Worm (Caenorhabditis elegans): ENCODE measurements around the gene F25E2.3.

Gene F25E2.3

DNA sequence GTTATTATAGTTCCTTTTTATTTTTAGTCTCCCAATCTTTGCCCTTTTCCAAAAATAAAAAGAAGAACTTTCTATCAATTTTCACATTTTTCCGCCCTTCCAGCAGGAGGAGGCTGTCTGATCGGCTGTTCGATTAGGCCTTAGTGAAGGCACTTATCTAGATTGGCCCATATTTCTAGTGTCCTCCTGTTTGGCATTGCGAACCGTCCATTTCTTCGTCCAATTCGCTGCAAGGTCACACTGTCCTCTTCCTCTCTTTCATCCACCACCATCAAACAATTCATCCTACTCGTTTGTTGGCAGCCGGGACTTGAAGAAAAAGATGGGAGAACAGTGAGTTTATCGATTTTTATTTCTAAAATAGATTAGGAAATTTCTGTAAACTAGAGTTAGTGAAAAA is 40.8 kb downstream of the F25E2.3 start, which contains the start of gene T04G9.4:
T04G9.4 (plus strand) TSS at position 293 of the 400 bp plus-strand sequence.
- TF ChIP-seq cebp-2 (GFP tag; IDR thresholded peaks at IDR 0.05) (no peak), nhr-27 (tag; optimal IDR thresholded peaks at IDR 0.05) (no peak), rcor-1 (GFP tag; IDR thresholded peaks at IDR 0.05) (no peak), egl-44 (GFP tag; IDR thresholded peaks at IDR 0.05) (no peak), hlh-12 (tag; optimal IDR thresholded peaks at IDR 0.05) (no peak), F49E8.2 (tag; optimal IDR thresholded peaks at IDR 0.05; ENCODE audit: insufficient read depth) (no peak), B0019.2 (GFP tag; conservative IDR thresholded peaks at IDR 0.05) (no peak), ztf-28 (GFP tag; IDR thresholded peaks at IDR 0.05) (no peak), D2030.7 (GFP tag; IDR thresholded peaks at IDR 0.05) (no peak)

DNA sequence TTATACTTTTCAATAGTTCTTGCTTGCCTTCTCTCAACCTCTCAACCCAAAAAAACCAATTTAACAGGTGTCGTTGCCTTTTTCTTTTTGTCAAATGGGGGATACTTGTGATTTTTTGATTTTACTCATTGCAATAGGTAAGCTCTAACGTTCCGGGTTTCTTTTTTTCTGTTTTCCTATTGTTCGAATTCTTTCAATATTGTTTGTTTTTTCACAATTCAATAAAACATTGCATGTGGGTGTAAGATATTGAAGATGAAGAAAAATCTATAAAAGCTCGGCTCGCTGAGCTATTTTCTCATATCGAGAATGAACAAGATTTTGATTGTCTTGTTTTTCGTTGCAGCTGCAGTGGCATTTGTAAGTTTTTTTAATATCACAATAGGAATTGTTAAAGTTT is 42.4 kb downstream of the F25E2.3 start, which contains the start of gene T04G9.7:
T04G9.7 (plus strand) TSS at position 301 of the 400 bp plus-strand sequence.
- no peak for TF ChIP-seq xnd-1 (tag; optimal IDR thresholded peaks at IDR 0.05)
- no peak for TF ChIP-seq F23B12.7 (tag; optimal IDR thresholded peaks at IDR 0.05; ENCODE audit: insufficient read depth)
- TF ChIP-seq lir-1 (GFP tag; conservative IDR thresholded peaks at IDR 0.05) = no peak

DNA sequence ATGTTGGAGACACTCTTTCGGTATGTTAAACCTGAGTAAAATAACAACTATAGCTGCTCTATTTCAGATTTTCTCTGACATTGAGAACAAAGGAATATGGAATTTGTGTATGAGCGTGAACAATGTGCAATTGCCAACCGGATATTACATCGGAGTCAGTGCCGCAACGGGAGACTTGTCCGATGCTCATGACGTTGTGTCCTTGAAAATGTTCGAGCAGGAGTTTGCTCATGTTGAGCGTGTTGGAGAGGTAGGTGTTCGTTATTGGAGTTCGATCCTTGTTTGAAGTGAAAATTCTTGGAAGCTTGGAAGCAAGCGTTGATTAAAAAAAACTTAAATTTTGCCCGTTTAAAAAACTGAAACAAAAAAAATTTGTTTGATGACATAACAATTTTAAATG is 43.4 kb downstream of the F25E2.3 start:
- TF ChIP-seq egrh-3 (GFP tag; IDR thresholded peaks at IDR 0.05) = no peak
- 0 out of 2 replicates have a peak, but pooled peaks have one; percentile 6 for TF ChIP-seq nhr-120 (GFP tag; IDR thresholded peaks at IDR 0.05)
- TF ChIP-seq hsf-1 (GFP tag; IDR thresholded peaks at IDR 0.05) = no peak
- no peak for TF ChIP-seq attf-5 (GFP tag; optimal IDR thresholded peaks at IDR 0.05)
- no peak for TF ChIP-seq F22D6.2 (tag; optimal IDR thresholded peaks at IDR 0.05)
- no peak for TF ChIP-seq tbp1 (GFP tag; optimal IDR thresholded peaks at IDR 0.05)
- no peak for TF ChIP-seq somi-1 (GFP tag; optimal IDR thresholded peaks at IDR 0.05)
- no peak for TF ChIP-seq ceh-79 (tag; optimal IDR thresholded peaks at IDR 0.05)

DNA sequence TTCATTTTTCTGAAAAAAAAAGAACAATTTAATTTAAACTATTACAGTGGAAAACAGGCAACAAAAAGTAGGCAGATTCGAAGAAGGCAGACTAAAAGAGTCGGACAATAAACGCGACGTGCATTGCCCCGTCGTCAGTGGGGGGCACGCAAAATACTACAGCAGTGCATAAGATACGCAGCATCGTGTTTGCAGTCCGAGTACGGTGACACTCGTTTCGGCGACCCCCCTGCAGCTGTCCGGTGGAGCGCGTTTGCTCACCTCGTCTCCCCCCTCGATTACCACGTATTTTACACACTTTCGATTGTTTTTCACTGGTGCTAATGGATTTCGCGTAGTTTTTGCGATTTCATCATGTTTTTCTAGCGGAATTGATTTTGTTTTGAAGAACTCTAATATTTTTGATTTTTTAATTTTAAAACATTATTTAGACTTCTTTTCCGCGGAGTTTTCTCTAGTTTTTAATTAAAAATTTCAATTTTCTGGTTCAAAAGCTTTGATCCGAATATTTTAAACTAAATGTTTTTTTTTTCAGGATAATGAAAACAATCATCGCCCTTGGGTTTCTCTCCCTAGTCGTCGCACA is 44.8 kb downstream of the F25E2.3 start, which contains the start of the genes trap-2 and ile-2:
trap-2 (minus strand) TSS at position 9 of the 586 bp plus-strand sequence.
ile-2 (plus strand) TSS at position 536 of the 586 bp plus-strand sequence.
- TF ChIP-seq repo-1 (tag; optimal IDR thresholded peaks at IDR 0.05) (peak; percentile 62), nhr-80 (tag; optimal IDR thresholded peaks at IDR 0.05) (peak; percentile 100), attf-6 (GFP tag; IDR thresholded peaks at IDR 0.05) (no peak), snpc-1.3 (tag; optimal IDR thresholded peaks at IDR 0.05; ENCODE audit: insufficient read depth) (no peak), atf-7 (tag; optimal IDR thresholded peaks at IDR 0.05) (peak; percentile 72), F52B5.7 (tag; optimal IDR thresholded peaks at IDR 0.05) (no peak), xnd-1 (tag; optimal IDR thresholded peaks at IDR 0.05) (no peak), ceh-100 (GFP tag; IDR thresholded peaks at IDR 0.05) (peak; percentile 32; the same call in 1 of the 2 replicates), pbrm-1 (GFP tag; IDR thresholded peaks at IDR 0.05) (peak; percentile 76; the same call in 1 of the 2 replicates), ceh-58 (GFP tag; IDR thresholded peaks at IDR 0.05) (no peak), F10E7.11 (tag; optimal IDR thresholded peaks at IDR 0.05) (no peak), F23B12.7 (tag; optimal IDR thresholded peaks at IDR 0.05; ENCODE audit: insufficient read depth) (peak; percentile 37), pha-4 (tag; optimal IDR thresholded peaks at IDR 0.05) (no peak), nfya-2 (GFP tag; IDR thresholded peaks at IDR 0.05) (no peak), nhr-27 (tag; optimal IDR thresholded peaks at IDR 0.05) (no peak), ZK185.1 (tag; optimal IDR thresholded peaks at IDR 0.05; ENCODE audit: poor library complexity, severe bottlenecking) (peak; percentile 72), F33H1.4 (GFP tag; IDR thresholded peaks at IDR 0.05) (no peak), lin-40 (tag; optimal IDR thresholded peaks at IDR 0.05) (peak; percentile 88), him-1 (tag; optimal IDR thresholded peaks at IDR 0.05) (no peak), ccch-3 (GFP tag; optimal IDR thresholded peaks at IDR 0.05) (no peak), mcd-1 (GFP tag; IDR thresholded peaks at IDR 0.05) (peak; percentile 99), die-1 (tag; optimal IDR thresholded peaks at IDR 0.05) (peak; percentile 10), rec-8 (tag; optimal IDR thresholded peaks at IDR 0.05) (no peak), F22D6.2 (tag; optimal IDR thresholded peaks at IDR 0.05) (peak; percentile 42), nfya-1 (tag; optimal IDR thresholded peaks at IDR 0.05; ENCODE audit: borderline replicate concordance, insufficient read depth) (no peak), F49E8.2 (tag; optimal IDR thresholded peaks at IDR 0.05; ENCODE audit: insufficient read depth) (no peak), lin-54 (GFP tag; optimal IDR thresholded peaks at IDR 0.05) (peak; percentile 73)

Measured in whole organism, young adult.